Fruit fly (Drosophila melanogaster) whole organism, embryonic: ENCODE measurements around the gene Fibp.

ENCODE experiments used
- Bgb ChIP-seq: fragments of 200-800 bp; sonication (Bioruptor generic); IDR thresholded peaks from 2 replicates; pipeline ENCODE4 v1.3.6; 2022; ENCODE audit warnings: missing biosample characterization, missing genetic modification characterization; ENCODE audit not compliant: partially characterized antibody
- CG10147 ChIP-seq: fragments of 200-800 bp; sonication (Bioruptor generic); optimal IDR thresholded peaks from 2 replicates; lab custom pipeline; 2019; ENCODE audit warnings: missing biosample characterization, mild to moderate bottlenecking, missing genetic modification characterization, moderate library complexity
- CG12942 ChIP-seq: fragments of 200-800 bp; sonication (Bioruptor generic); optimal IDR thresholded peaks from 3 replicates; lab custom pipeline; 2016; ENCODE audit warnings: missing biosample characterization, missing genetic modification characterization
- CG13296 ChIP-seq: fragments of 200-800 bp; sonication (Bioruptor generic); optimal IDR thresholded peaks from 3 replicates; lab custom pipeline; 2018; ENCODE audit warnings: missing biosample characterization, mild to moderate bottlenecking, missing genetic modification characterization
- CG13624 ChIP-seq: fragments of 200-800 bp; sonication (Bioruptor generic); optimal IDR thresholded peaks from 2 replicates; lab custom pipeline; 2016; ENCODE audit warnings: missing biosample characterization, missing genetic modification characterization
- CG14441 ChIP-seq: fragments of 200-800 bp; sonication (Bioruptor generic); IDR thresholded peaks from 2 replicates; pipeline ENCODE4 v1.3.6; 2022; ENCODE audit warnings: missing biosample characterization, missing genetic modification characterization
- CG15011 ChIP-seq: fragments of 200-800 bp; sonication (Bioruptor generic); optimal IDR thresholded peaks from 3 replicates; lab custom pipeline; 2018; ENCODE audit warnings: missing biosample characterization, mild to moderate bottlenecking, missing genetic modification characterization
- CG16813 ChIP-seq: fragments of 200-800 bp; sonication (Bioruptor generic); IDR thresholded peaks from 3 replicates; pipeline ENCODE4 v1.3.6; 2022; ENCODE audit warnings: missing biosample characterization, missing genetic modification characterization; ENCODE audit not compliant: partially characterized antibody
- CG17912 ChIP-seq: fragments of 200-800 bp; sonication (Bioruptor generic); optimal IDR thresholded peaks from 2 replicates; lab custom pipeline; 2018; ENCODE audit warnings: missing biosample characterization, mild to moderate bottlenecking, missing genetic modification characterization
- CG2116 ChIP-seq: fragments of 200-800 bp; sonication (Bioruptor generic); optimal IDR thresholded peaks from 3 replicates; lab custom pipeline; 2018; ENCODE audit warnings: missing biosample characterization, mild to moderate bottlenecking, missing genetic modification characterization
- CG33557 ChIP-seq: fragments of 200-800 bp; sonication (Bioruptor generic); optimal IDR thresholded peaks from 2 replicates; lab custom pipeline; 2019; ENCODE audit warnings: missing biosample characterization, mild to moderate bottlenecking, missing genetic modification characterization, moderate library complexity
- CG42726 ChIP-seq: fragments of 200-800 bp; sonication (Bioruptor generic); IDR thresholded peaks from 2 replicates; pipeline ENCODE4 v1.3.6; 2022; ENCODE audit warnings: missing biosample characterization, missing genetic modification characterization; ENCODE audit not compliant: partially characterized antibody
- CG4282 ChIP-seq: fragments of 200-800 bp; sonication (Bioruptor generic); optimal IDR thresholded peaks from 2 replicates; lab custom pipeline; 2016; ENCODE audit warnings: missing biosample characterization, missing genetic modification characterization
- CG4617 ChIP-seq: fragments of 200-800 bp; sonication (Bioruptor generic); optimal IDR thresholded peaks from 3 replicates; lab custom pipeline; 2016; ENCODE audit warnings: missing biosample characterization, missing genetic modification characterization, borderline replicate concordance
- CG4707 ChIP-seq: fragments of 200-800 bp; sonication (Bioruptor generic); optimal IDR thresholded peaks from 2 replicates; lab custom pipeline; 2018; ENCODE audit warnings: missing biosample characterization, mild to moderate bottlenecking, missing genetic modification characterization, moderate library complexity
- CG6791 ChIP-seq: fragments of 200-800 bp; sonication (Bioruptor generic); IDR thresholded peaks from 3 replicates; pipeline ENCODE4 v1.3.6; 2022; ENCODE audit warnings: missing biosample characterization, missing genetic modification characterization; ENCODE audit not compliant: partially characterized antibody
- CG7963 ChIP-seq: fragments of 200-800 bp; sonication (Bioruptor generic); IDR thresholded peaks from 3 replicates; pipeline ENCODE4 v1.3.6; 2022; ENCODE audit warnings: missing biosample characterization, missing genetic modification characterization; ENCODE audit not compliant: partially characterized antibody
- Dip2 ChIP-seq: fragments of 200-800 bp; sonication (Bioruptor generic); IDR thresholded peaks from 2 replicates; pipeline ENCODE4 v1.3.6; 2022; ENCODE audit warnings: missing biosample characterization, missing genetic modification characterization
- Dp ChIP-seq: fragments of 200-800 bp; sonication (Bioruptor generic); optimal IDR thresholded peaks from 2 replicates; lab custom pipeline; 2018; ENCODE audit warnings: missing biosample characterization, mild to moderate bottlenecking, missing genetic modification characterization, moderate library complexity
- E2f1 ChIP-seq: fragments of 200-800 bp; sonication (Bioruptor generic); IDR thresholded peaks from 2 replicates; pipeline ENCODE4 v1.3.6; 2022; ENCODE audit warnings: missing biosample characterization, missing genetic modification characterization
- E2f2 ChIP-seq: fragments of 200-800 bp; sonication (Bioruptor generic); IDR thresholded peaks from 2 replicates; pipeline ENCODE4 v1.3.6; 2022; ENCODE audit warnings: missing biosample characterization, missing genetic modification characterization
- HLH4C ChIP-seq: fragments of 200-800 bp; sonication (Bioruptor generic); IDR thresholded peaks from 3 replicates; pipeline ENCODE4 v1.3.6; 2022; ENCODE audit warnings: missing biosample characterization, missing genetic modification characterization; ENCODE audit not compliant: partially characterized antibody
- Hmx ChIP-seq: fragments of 200-800 bp; sonication (Bioruptor generic); optimal IDR thresholded peaks from 2 replicates; lab custom pipeline; 2016; ENCODE audit warnings: missing biosample characterization, missing genetic modification characterization
- Meics ChIP-seq: fragments of 200-800 bp; sonication (Bioruptor generic); optimal IDR thresholded peaks from 2 replicates; lab custom pipeline; 2017; ENCODE audit warnings: missing biosample characterization, mild to moderate bottlenecking, missing genetic modification characterization
- Poxn ChIP-seq: fragments of 200-800 bp; sonication (Bioruptor generic); IDR thresholded peaks from 2 replicates; pipeline ENCODE4 v1.3.6; 2022; ENCODE audit warnings: missing biosample characterization, missing genetic modification characterization
- Stat92E ChIP-seq, 3 experiments: fragments of >200 bp in 2 of 3; fragments of 200-800 bp in 1 of 3; sonication (Bioruptor generic) in 1 of 3; optimal IDR thresholded peaks; 2 replicates each; lab custom pipeline; 2017 to 2019; ENCODE audit warnings: missing biosample characterization in 3 of 3, missing genetic modification characterization in 3 of 3, mild to moderate bottlenecking in 1 of 3, moderate library complexity in 1 of 3
- Usf ChIP-seq: fragments of 200-800 bp; sonication (Bioruptor generic); optimal IDR thresholded peaks from 2 replicates; lab custom pipeline; 2017; ENCODE audit warnings: missing genotype, missing biosample characterization, missing genetic modification characterization
- amos ChIP-seq: fragments of 200-800 bp; sonication (Bioruptor generic); IDR thresholded peaks from 2 replicates; pipeline ENCODE4 v1.3.6; 2022; ENCODE audit warnings: missing biosample characterization, missing genetic modification characterization; ENCODE audit not compliant: partially characterized antibody
- ara ChIP-seq: fragments of 200-800 bp; sonication (Bioruptor generic); IDR thresholded peaks from 2 replicates; pipeline ENCODE4 v1.3.6; 2022; ENCODE audit warnings: missing biosample characterization, missing genetic modification characterization
- cas ChIP-seq: fragments of 200-800 bp; sonication (Bioruptor generic); IDR thresholded peaks from 2 replicates; pipeline ENCODE4 v1.3.6; 2022; ENCODE audit warnings: missing biosample characterization, missing genetic modification characterization
- chinmo ChIP-seq: fragments of 200-800 bp; sonication (Bioruptor generic); IDR thresholded peaks from 4 replicates; pipeline ENCODE4 v1.3.6; 2022; ENCODE audit warnings: missing biosample characterization, missing genetic modification characterization; ENCODE audit not compliant: partially characterized antibody
- crp ChIP-seq, 2 experiments: fragments of 200-800 bp; sonication (Bioruptor generic); optimal IDR thresholded peaks; 2 replicates in 1 of 2; 3 replicates in 1 of 2; lab custom pipeline; 2017; ENCODE audit warnings: missing biosample characterization in 2 of 2, missing genetic modification characterization in 2 of 2, mild to moderate bottlenecking in 1 of 2, moderate library complexity in 1 of 2
- cwo ChIP-seq: fragments of 200-800 bp; sonication (Bioruptor generic); optimal IDR thresholded peaks from 3 replicates; lab custom pipeline; 2017; ENCODE audit warnings: missing biosample characterization, missing genetic modification characterization, mild to moderate bottlenecking, moderate library complexity, missing genetic modification reagents
- emc ChIP-seq: fragments of 200-800 bp; sonication (Bioruptor generic); optimal IDR thresholded peaks from 2 replicates; lab custom pipeline; 2016; ENCODE audit warnings: missing biosample characterization, missing genetic modification characterization
- fru ChIP-seq: fragments of >200 bp; optimal IDR thresholded peaks from 2 replicates; lab custom pipeline; 2017
- gsb ChIP-seq: fragments of 200-800 bp; sonication (Bioruptor generic); IDR thresholded peaks from 2 replicates; pipeline ENCODE4 v1.3.6; 2022; ENCODE audit warnings: missing biosample characterization, missing genetic modification characterization
- gsb-n ChIP-seq: fragments of 200-800 bp; sonication (Bioruptor generic); optimal IDR thresholded peaks from 3 replicates; lab custom pipeline; 2018; ENCODE audit warnings: missing biosample characterization, mild to moderate bottlenecking, missing genetic modification characterization
- hb ChIP-seq: fragments of 200-800 bp; sonication (Bioruptor generic); IDR thresholded peaks from 3 replicates; pipeline ENCODE4 v1.3.6; 2022; ENCODE audit warnings: missing biosample characterization, missing genetic modification characterization; ENCODE audit not compliant: partially characterized antibody
- pzg ChIP-seq: fragments of 200-800 bp; sonication (Bioruptor generic); optimal IDR thresholded peaks from 3 replicates; lab custom pipeline; 2018; ENCODE audit warnings: missing biosample characterization, mild to moderate bottlenecking, missing genetic modification characterization, moderate library complexity
- ranshi ChIP-seq: fragments of 200-800 bp; sonication (Bioruptor generic); IDR thresholded peaks from 2 replicates; pipeline ENCODE4 v1.3.6; 2022; ENCODE audit warnings: missing biosample characterization, missing genetic modification characterization
- slp2 ChIP-seq: fragments of 200-800 bp; sonication (Bioruptor generic); optimal IDR thresholded peaks from 2 replicates; lab custom pipeline; 2016; ENCODE audit warnings: missing biosample characterization, missing genetic modification characterization
- sqz ChIP-seq: fragments of 200-800 bp; sonication (Bioruptor generic); optimal IDR thresholded peaks from 3 replicates; lab custom pipeline; 2018; ENCODE audit warnings: missing biosample characterization, mild to moderate bottlenecking, missing genetic modification characterization
- sr ChIP-seq: fragments of 200-800 bp; sonication (Bioruptor generic); IDR thresholded peaks from 3 replicates; pipeline ENCODE4 v1.3.6; 2022; ENCODE audit warnings: missing biosample characterization, missing genetic modification characterization
- ssp ChIP-seq: fragments of 200-800 bp; sonication (Bioruptor generic); IDR thresholded peaks from 2 replicates; pipeline ENCODE4 v1.3.6; 2022; ENCODE audit warnings: missing biosample characterization, missing genetic modification characterization
- stwl ChIP-seq: fragments of 200-800 bp; sonication (Bioruptor generic); optimal IDR thresholded peaks from 3 replicates; lab custom pipeline; 2018; ENCODE audit warnings: missing biosample characterization, mild to moderate bottlenecking, missing genetic modification characterization, moderate library complexity
- trem ChIP-seq: fragments of 200-800 bp; optimal IDR thresholded peaks from 3 replicates; lab custom pipeline; 2019; ENCODE audit warnings: missing biosample characterization, mild to moderate bottlenecking, missing genetic modification characterization, moderate library complexity
- tup ChIP-seq: fragments of 200-800 bp; sonication (Bioruptor generic); optimal IDR thresholded peaks from 2 replicates; lab custom pipeline; 2016; ENCODE audit warnings: missing biosample characterization, mild to moderate bottlenecking, missing genetic modification characterization, moderate library complexity
- wor ChIP-seq: fragments of 200-800 bp; sonication (Bioruptor generic); IDR thresholded peaks from 2 replicates; pipeline ENCODE4 v1.3.6; 2022; ENCODE audit warnings: missing biosample characterization, missing genetic modification characterization
- yki ChIP-seq: fragments of >200 bp; optimal IDR thresholded peaks from 3 replicates; lab custom pipeline; 2018
- zen2 ChIP-seq: fragments of 200-800 bp; sonication (Bioruptor generic); IDR thresholded peaks from 3 replicates; pipeline ENCODE4 v1.3.6; 2022; ENCODE audit warnings: missing biosample characterization, missing genetic modification characterization; ENCODE audit not compliant: partially characterized antibody

Gene Fibp

DNA sequence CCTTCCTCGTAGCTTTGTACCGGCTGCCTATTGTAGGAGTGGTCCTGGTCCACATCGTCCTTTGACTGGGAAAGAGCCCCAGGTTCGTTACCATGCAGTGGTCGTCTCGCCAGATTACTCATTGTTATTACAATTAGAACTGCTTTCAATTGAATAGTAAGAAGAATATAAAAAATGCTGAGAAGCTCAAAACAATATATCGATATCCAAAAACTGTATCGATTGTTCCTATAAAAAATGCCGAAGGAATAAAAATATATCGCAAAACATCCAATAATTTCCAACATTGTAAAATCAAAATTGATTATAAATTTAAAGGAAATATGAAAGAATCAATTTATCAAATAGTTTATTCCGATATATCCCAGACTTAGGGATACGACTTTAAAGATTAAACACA, 12.9 kb downstream of the Fibp start, which contains the start of the genes TORIP and Ccdc58 (continued):
- TF ChIP-seq Bgb: peak; percentile 72
- no peak for TF ChIP-seq emc (GFP tag; lab: Kevin White, UChicago)
- TF ChIP-seq amos (GFP tag; lab: Robert Waterston, UW): peak; percentile 77
- peak; percentile 69; the same call in 2 of the 3 replicates for TF ChIP-seq zen2 (GFP tag; lab: Robert Waterston, UW)
- TF ChIP-seq ara (GFP tag; lab: Robert Waterston, UW): no peak
- peak; percentile 72 for TF ChIP-seq CG6791 (GFP tag; lab: Robert Waterston, UW)
- TF ChIP-seq chinmo: 0 out of 4 replicates have a peak, but pooled peaks have one; percentile 21
- peak; percentile 55 for TF ChIP-seq stwl (tag; lab: Kevin White, UChicago)
- peak; percentile 25 for TF ChIP-seq trem (tag; lab: Kevin White, UChicago)
- TF ChIP-seq sr (GFP tag; lab: Robert Waterston, UW): no peak
- no peak for TF ChIP-seq ranshi
- peak in 1 of 2 experiments; percentile 29 for TF ChIP-seq crp (GFP tag; optimal IDR thresholded peaks at IDR 0.05; lab: Kevin White, UChicago)
- no peak for TF ChIP-seq slp2
- TF ChIP-seq pzg (GFP tag; lab: Kevin White, UChicago): peak; percentile 17
- TF ChIP-seq CG2116 (GFP tag; lab: Kevin White, UChicago): peak; percentile 52
- no peak for TF ChIP-seq hb (GFP tag; lab: Robert Waterston, UW)
- no peak for TF ChIP-seq CG33557 (GFP tag; lab: Kevin White, UChicago)
- TF ChIP-seq CG4707 (GFP tag; lab: Kevin White, UChicago): no peak
- TF ChIP-seq Poxn (GFP tag; lab: Robert Waterston, UW): no peak

- TF ChIP-seq CG4617 (GFP tag; lab: Kevin White, UChicago) (no peak), gsb (GFP tag; lab: Robert Waterston, UW) (no peak), CG13296 (GFP tag; lab: Kevin White, UChicago) (no peak), CG15011 (GFP tag; lab: Kevin White, UChicago) (no peak), CG12942 (no peak), cwo (no peak), wor (no peak), E2f1 (no peak), CG13624 (GFP tag; lab: Kevin White, UChicago) (no peak), CG16813 (peak; percentile 54; the same call in 2 of the 3 replicates), CG4282 (GFP tag; lab: Kevin White, UChicago) (no peak), Dip2 (GFP tag; lab: Robert Waterston, UW) (no peak), Hmx (no peak), HLH4C (GFP tag; lab: Robert Waterston, UW) (no peak), yki (lab: Kevin White, UChicago) (no peak), fru (no peak), Stat92E (GFP tag; optimal IDR thresholded peaks at IDR 0.05; lab: Kevin White, UChicago) (no peak), CG14441 (GFP tag; lab: Robert Waterston, UW) (no peak), sqz (GFP tag; lab: Kevin White, UChicago) (no peak), cas (GFP tag; lab: Robert Waterston, UW) (no peak), CG7963 (0 out of 3 replicates have a peak, but pooled peaks have one; percentile 21), E2f2 (peak; percentile 13; the same call in 1 of the 2 replicates), ssp (no peak), tup (GFP tag; lab: Kevin White, UChicago) (no peak), CG17912 (GFP tag; lab: Kevin White, UChicago) (no peak), CG10147 (GFP tag; lab: Kevin White, UChicago) (no peak), gsb-n (no peak), CG42726 (no peak), Meics (GFP tag; lab: Kevin White, UChicago) (no peak), Usf (GFP tag; lab: Kevin White, UChicago) (no peak), Dp (peak; percentile 17)
Observed at dm6 chr3L:19801105-19801504, 16.7 kb downstream of the Fibp start, which contains the start of gene CG14102. Gene CG14102 (minus strand): TSS chr3L:19801291.
